Fruit fly (Drosophila melanogaster): Measurements from ENCODE around the gene Ype.
A peak's percentile ranks its signal among the peaks of the same experiment; 100 is the strongest.

The Ype gene

DNA sequence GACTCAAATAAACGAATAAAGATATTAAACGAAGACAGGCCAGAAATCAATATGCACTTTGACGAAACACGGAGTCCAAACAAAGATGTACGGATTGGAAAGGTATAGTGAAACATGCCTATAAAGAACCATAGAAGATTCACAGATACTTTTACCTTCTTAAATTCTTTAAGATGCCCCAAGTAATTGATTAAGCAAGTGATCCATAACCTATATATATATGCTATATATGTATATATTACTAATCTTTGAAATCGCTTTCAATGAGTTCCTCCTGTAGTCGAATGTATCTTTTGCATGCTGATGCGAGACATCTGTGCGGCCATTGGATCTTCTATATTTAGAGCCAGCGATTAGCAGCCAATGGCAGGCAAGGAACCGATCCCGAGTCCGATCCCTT lies 19.1 kb downstream of the Ype start, which contains the start of gene dmrt11E (continued):
- TF ChIP-seq bigmax (GFP tag; optimal IDR thresholded peaks at IDR 0.05) = no peak
- no peak for TF ChIP-seq TFAM (GFP tag; optimal IDR thresholded peaks at IDR 0.05)
- TF ChIP-seq mam (GFP tag; optimal IDR thresholded peaks at IDR 0.05) = no peak
- peak; percentile 97 for TF ChIP-seq grau (tag; optimal IDR thresholded peaks at IDR 0.05)
- no peak for TF ChIP-seq C15 (GFP tag; IDR thresholded peaks at IDR 0.05)
- TF ChIP-seq slp2 (GFP tag; optimal IDR thresholded peaks at IDR 0.05) = no peak
- TF ChIP-seq NC2α (GFP tag; optimal IDR thresholded peaks at IDR 0.05) = no peak
- TF ChIP-seq Ptx1 (GFP tag; IDR thresholded peaks at IDR 0.05) = peak; percentile 71
- no peak for TF ChIP-seq amos (GFP tag; IDR thresholded peaks at IDR 0.05; ENCODE audit: partially characterized antibody)
- no peak for TF ChIP-seq ERR (GFP tag; optimal IDR thresholded peaks at IDR 0.05)
- peak; percentile 54; the same call in 1 of the 3 replicates for TF ChIP-seq Mrtf (GFP tag; IDR thresholded peaks at IDR 0.05)
- TF ChIP-seq CG30020 (tag; optimal IDR thresholded peaks at IDR 0.05) = no peak
- TF ChIP-seq salm (tag; optimal IDR thresholded peaks at IDR 0.05) = no peak
- TF ChIP-seq CG4820 (GFP tag; optimal IDR thresholded peaks at IDR 0.05) = peak; percentile 59
- no peak for TF ChIP-seq chinmo (GFP tag; IDR thresholded peaks at IDR 0.05; ENCODE audit: partially characterized antibody)
- no peak for TF ChIP-seq CkIIα-i1 (GFP tag; IDR thresholded peaks at IDR 0.05)
- no peak for TF ChIP-seq CG14860 (GFP tag; IDR thresholded peaks at IDR 0.05; ENCODE audit: partially characterized antibody)
- TF ChIP-seq CG31441 (GFP tag; IDR thresholded peaks at IDR 0.05) = peak; percentile 77
- TF ChIP-seq Fer3 (tag; optimal IDR thresholded peaks at IDR 0.05) = peak; percentile 36
- TF ChIP-seq CG10366 (GFP tag; IDR thresholded peaks at IDR 0.05) = peak; percentile 32; the same call in 1 of the 2 replicates
- TF ChIP-seq zen (tag; optimal IDR thresholded peaks at IDR 0.05) = peak; percentile 75
- no peak for TF ChIP-seq Taf1 (GFP tag; IDR thresholded peaks at IDR 0.05)
- peak; percentile 41 for TF ChIP-seq CG30403 (GFP tag; optimal IDR thresholded peaks at IDR 0.05)
- no peak for TF ChIP-seq CG13296 (GFP tag; optimal IDR thresholded peaks at IDR 0.05)
- TF ChIP-seq CG9727 (GFP tag; optimal IDR thresholded peaks at IDR 0.05) = peak; percentile 55
- TF ChIP-seq CG8089 (GFP tag; optimal IDR thresholded peaks at IDR 0.05) = no peak
- TF ChIP-seq Sry-δ (GFP tag; optimal IDR thresholded peaks at IDR 0.05) = no peak
- TF ChIP-seq ase (GFP tag; IDR thresholded peaks at IDR 0.05) = peak; percentile 41; the same call in 1 of the 3 replicates
- TF ChIP-seq gt (GFP tag; IDR thresholded peaks at IDR 0.05) = no peak
- peak; percentile 55 for TF ChIP-seq CG15269 (tag; optimal IDR thresholded peaks at IDR 0.05)
- no peak for TF ChIP-seq YL-1 (GFP tag; optimal IDR thresholded peaks at IDR 0.05)
- no peak for TF ChIP-seq Lpt (GFP tag; optimal IDR thresholded peaks at IDR 0.05)
- peak; percentile 54 for TF ChIP-seq ac (GFP tag; optimal IDR thresholded peaks at IDR 0.05)
- TF ChIP-seq GATAe (GFP tag; conservative IDR thresholded peaks at IDR 0.05) = no peak
- TF ChIP-seq gsb-n (tag; optimal IDR thresholded peaks at IDR 0.05) = peak; percentile 70
- peak; percentile 74 for TF ChIP-seq CG17361 (GFP tag; IDR thresholded peaks at IDR 0.05)
- TF ChIP-seq Deaf1 (tag; optimal IDR thresholded peaks at IDR 0.05) = peak; percentile 56
- no peak for TF ChIP-seq fd3F (GFP tag; optimal IDR thresholded peaks at IDR 0.05)
- TF ChIP-seq CG15479 (GFP tag; optimal IDR thresholded peaks at IDR 0.05) = no peak
- no peak for TF ChIP-seq Rfx (GFP tag; IDR thresholded peaks at IDR 0.05)
- TF ChIP-seq Myb (GFP tag; optimal IDR thresholded peaks at IDR 0.05) = no peak
- no peak for TF ChIP-seq crol (GFP tag; IDR thresholded peaks at IDR 0.05)
- no peak for TF ChIP-seq CG1792 (GFP tag; optimal IDR thresholded peaks at IDR 0.05)
- TF ChIP-seq Gsc (GFP tag; IDR thresholded peaks at IDR 0.05) = no peak
- TF ChIP-seq H2.0 (GFP tag; IDR thresholded peaks at IDR 0.05) = peak; percentile 45
- no peak for TF ChIP-seq ato (GFP tag; IDR thresholded peaks at IDR 0.05; ENCODE audit: partially characterized antibody)
- TF ChIP-seq schlank (tag; optimal IDR thresholded peaks at IDR 0.05) = no peak
- TF ChIP-seq CG10267 (tag; optimal IDR thresholded peaks at IDR 0.05) = peak; percentile 71
- TF ChIP-seq ash1 (GFP tag; optimal IDR thresholded peaks at IDR 0.05) = no peak
- TF ChIP-seq CG6254 (GFP tag; optimal IDR thresholded peaks at IDR 0.05) = peak; percentile 49
- peak; percentile 33 for TF ChIP-seq CG10462 (GFP tag; optimal IDR thresholded peaks at IDR 0.05)
- peak; percentile 55 for TF ChIP-seq CG12219 (GFP tag; optimal IDR thresholded peaks at IDR 0.05)
